Worm (Caenorhabditis elegans) whole organism, L2 larva: ENCODE measurements around the gene gob-1.

Source experiments
- R02D3.7 ChIP-seq: fragments of 150-350 bp; optimal IDR thresholded peaks from 2 replicates; lab custom pipeline; 2014; ENCODE audit warnings: missing biosample characterization, missing genetic modification characterization
- Y55F3AM.14 ChIP-seq: fragments of 200-800 bp; sonication (Bioruptor generic); optimal IDR thresholded peaks from 2 replicates; lab custom pipeline; 2018; ENCODE audit warnings: mild to moderate bottlenecking, missing genetic modification characterization, missing compliant biosample characterization
- ZK546.5 ChIP-seq: sonication (generic microtip); optimal IDR thresholded peaks from 2 replicates; lab custom pipeline; 2017; ENCODE audit warnings: missing biosample characterization, missing genetic modification characterization
- ama-1 ChIP-seq: fragments of 150-350 bp; optimal IDR thresholded peaks from 2 replicates; lab custom pipeline; 2018; ENCODE audit warnings: inconsistent platforms
- blmp-1 ChIP-seq: sonication (generic microtip); optimal IDR thresholded peaks from 2 replicates; lab custom pipeline; 2017; ENCODE audit warnings: missing genetic modification characterization, mild to moderate bottlenecking, missing compliant biosample characterization, antibody characterized with exemption, moderate library complexity; ENCODE audit not compliant: insufficient read depth
- ceh-16 ChIP-seq: fragments of 150-350 bp; optimal IDR thresholded peaks from 2 replicates; lab custom pipeline; 2014; ENCODE audit warnings: missing biosample characterization, missing genetic modification characterization
- ceh-82 ChIP-seq: fragments of 150-350 bp; optimal IDR thresholded peaks from 2 replicates; lab custom pipeline; 2014; ENCODE audit warnings: missing biosample characterization, missing genetic modification characterization
- crh-2 ChIP-seq: sonication (generic microtip); optimal IDR thresholded peaks from 2 replicates; lab custom pipeline; 2017; ENCODE audit warnings: missing biosample characterization, missing genetic modification characterization
- dmd-4 ChIP-seq: sonication (generic microtip); optimal IDR thresholded peaks from 2 replicates; lab custom pipeline; 2017; ENCODE audit warnings: missing biosample characterization, missing genetic modification characterization
- egl-27 ChIP-seq: sonication (generic microtip); optimal IDR thresholded peaks from 3 replicates; lab custom pipeline; 2017; ENCODE audit warnings: missing biosample characterization, missing genetic modification reagents, missing genetic modification characterization
- elt-1 ChIP-seq: fragments of 150-350 bp; optimal IDR thresholded peaks from 2 replicates; lab custom pipeline; 2014; ENCODE audit warnings: missing biosample characterization, missing genetic modification characterization
- elt-3 ChIP-seq: sonication (generic microtip); optimal IDR thresholded peaks from 2 replicates; lab custom pipeline; 2017; ENCODE audit warnings: missing biosample characterization, missing genetic modification characterization
- fos-1 ChIP-seq: fragments of 150-350 bp; optimal IDR thresholded peaks from 2 replicates; lab custom pipeline; 2014; ENCODE audit warnings: missing biosample characterization, missing genetic modification characterization
- gmeb-1 ChIP-seq: fragments of 150-350 bp; optimal IDR thresholded peaks from 2 replicates; lab custom pipeline; 2014; ENCODE audit warnings: missing biosample characterization, missing genetic modification characterization
- lin-11 ChIP-seq: fragments of 150-350 bp; sonication (generic microtip); optimal IDR thresholded peaks from 2 replicates; lab custom pipeline; 2014; ENCODE audit warnings: missing biosample characterization, missing genetic modification characterization, inconsistent platforms, mixed read lengths
- lin-13 ChIP-seq: fragments of 150-350 bp; optimal IDR thresholded peaks from 2 replicates; lab custom pipeline; 2014; ENCODE audit warnings: missing biosample characterization, missing genetic modification reagents, missing genetic modification characterization
- lin-39 ChIP-seq: fragments of 150-350 bp; optimal IDR thresholded peaks from 2 replicates; lab custom pipeline; 2014; ENCODE audit warnings: missing biosample characterization, missing genetic modification reagents, missing genetic modification characterization
- mab-5 ChIP-seq: fragments of 150-350 bp; optimal IDR thresholded peaks from 2 replicates; lab custom pipeline; 2014; ENCODE audit warnings: missing biosample characterization, missing genetic modification characterization
- mbf-1 ChIP-seq: sonication (generic microtip); optimal IDR thresholded peaks from 2 replicates; lab custom pipeline; 2017; ENCODE audit warnings: missing biosample characterization, missing genetic modification characterization
- mdl-1 ChIP-seq, 2 experiments: fragments of 150-350 bp in 1 of 2; sonication (generic microtip) in 1 of 2; optimal IDR thresholded peaks; 2 replicates each; lab custom pipeline; 2017; ENCODE audit warnings: missing biosample characterization in 2 of 2, missing genetic modification characterization in 2 of 2
- nhr-10 ChIP-seq: sonication (generic microtip); optimal IDR thresholded peaks from 2 replicates; lab custom pipeline; 2017; ENCODE audit warnings: missing biosample characterization, missing genetic modification characterization
- nhr-11 ChIP-seq: fragments of 150-350 bp; optimal IDR thresholded peaks from 2 replicates; lab custom pipeline; 2014; ENCODE audit warnings: missing biosample characterization, missing genetic modification characterization
- nhr-12 ChIP-seq: fragments of 150-350 bp; optimal IDR thresholded peaks from 2 replicates; lab custom pipeline; 2014; ENCODE audit warnings: missing biosample characterization, missing genetic modification characterization
- nhr-129 ChIP-seq: fragments of 150-350 bp; optimal IDR thresholded peaks from 2 replicates; lab custom pipeline; 2014; ENCODE audit warnings: missing biosample characterization, missing genetic modification characterization
- nhr-21 ChIP-seq: fragments of 150-350 bp; optimal IDR thresholded peaks from 2 replicates; lab custom pipeline; 2014; ENCODE audit warnings: missing biosample characterization, missing genetic modification characterization
- nhr-23 ChIP-seq: fragments of 150-350 bp; optimal IDR thresholded peaks from 2 replicates; lab custom pipeline; 2014; ENCODE audit warnings: missing biosample characterization, missing genetic modification reagents, missing genetic modification characterization
- nhr-25 ChIP-seq: fragments of 150-350 bp; sonication (generic microtip); optimal IDR thresholded peaks from 3 replicates; lab custom pipeline; 2014; ENCODE audit warnings: missing biosample characterization, missing genetic modification characterization
- nhr-77 ChIP-seq: fragments of 150-350 bp; optimal IDR thresholded peaks from 2 replicates; lab custom pipeline; 2014; ENCODE audit warnings: missing biosample characterization, missing genetic modification characterization
- peb-1 ChIP-seq: fragments of 150-350 bp; optimal IDR thresholded peaks from 2 replicates; lab custom pipeline; 2014; ENCODE audit warnings: missing biosample characterization, missing genetic modification characterization
- sem-4 ChIP-seq: fragments of 150-350 bp; optimal IDR thresholded peaks from 2 replicates; lab custom pipeline; 2014; ENCODE audit warnings: missing biosample characterization, missing genetic modification reagents, missing genetic modification characterization
- skn-1 ChIP-seq: sonication (generic microtip); optimal IDR thresholded peaks from 2 replicates; lab custom pipeline; 2017; ENCODE audit warnings: missing biosample characterization, missing genetic modification characterization
- sma-3 ChIP-seq: sonication (generic microtip); optimal IDR thresholded peaks from 2 replicates; lab custom pipeline; 2016; ENCODE audit warnings: missing genetic modification reagents, missing genetic modification characterization, missing compliant biosample characterization
- sma-9 ChIP-seq, 2 experiments: fragments of 150-350 bp in 1 of 2; sonication (generic microtip) in 1 of 2; optimal IDR thresholded peaks; 2 replicates each; lab custom pipeline; 2014 to 2016; ENCODE audit warnings: missing genetic modification characterization in 2 of 2, mild to moderate bottlenecking in 1 of 2, missing biosample characterization in 1 of 2, missing compliant biosample characterization in 1 of 2, missing genetic modification reagents in 1 of 2, moderate library complexity in 1 of 2
- snpc-4 ChIP-seq: fragments of 150-350 bp; optimal IDR thresholded peaks from 2 replicates; lab custom pipeline; 2014; ENCODE audit warnings: missing biosample characterization, missing genetic modification characterization
- unc-39 ChIP-seq: fragments of 150-350 bp; optimal IDR thresholded peaks from 2 replicates; lab custom pipeline; 2014; ENCODE audit warnings: missing biosample characterization, missing genetic modification characterization
- unc-55 ChIP-seq: fragments of 150-350 bp; sonication (generic microtip); optimal IDR thresholded peaks from 3 replicates; lab custom pipeline; 2014; ENCODE audit warnings: missing biosample characterization, missing genetic modification reagents, missing genetic modification characterization
- unc-62 ChIP-seq: fragments of 150-350 bp; optimal IDR thresholded peaks from 2 replicates; lab custom pipeline; 2014; ENCODE audit warnings: missing biosample characterization, missing genetic modification reagents, missing genetic modification characterization
- zag-1 ChIP-seq: fragments of 150-350 bp; optimal IDR thresholded peaks from 2 replicates; lab custom pipeline; 2014; ENCODE audit warnings: missing biosample characterization, missing genetic modification characterization
- ztf-1 ChIP-seq: fragments of 200-800 bp; sonication (Bioruptor generic); conservative IDR thresholded peaks from 2 replicates; pipeline ENCODE4 v1.3.6; 2022; ENCODE audit warnings: missing genetic modification characterization, missing compliant biosample characterization
- ztf-11 ChIP-seq: sonication (generic microtip); optimal IDR thresholded peaks from 2 replicates; lab custom pipeline; 2017; ENCODE audit warnings: missing biosample characterization, missing genetic modification characterization
- ztf-4 ChIP-seq: fragments of 150-350 bp; optimal IDR thresholded peaks from 2 replicates; lab custom pipeline; 2014; ENCODE audit warnings: missing biosample characterization, missing genetic modification characterization

Gene gob-1

ce11 chrX:15478717-15479116 is 14.7 kb upstream of the gob-1 start, which contains the start of gene gcy-36:
Gene gcy-36 (plus strand): TSS chrX:15479017.
- no peak for TF ChIP-seq ama-1 (lab: Kevin White, UChicago)
- TF ChIP-seq ceh-16: no peak
- no peak for TF ChIP-seq lin-13

ce11 chrX:15485262-15485661 is 8.1 kb upstream of the gob-1 start:
- TF ChIP-seq sma-3 (GFP tag; lab: Kevin White, UChicago): peak; percentile 87
- TF ChIP-seq ceh-82 (tag; lab: Kevin White, UChicago): no peak
- TF ChIP-seq egl-27 (tag; lab: Kevin White, UChicago): peak; percentile 14
- TF ChIP-seq sma-9 (GFP tag; optimal IDR thresholded peaks at IDR 0.05; lab: Kevin White, UChicago): no peak
- TF ChIP-seq sma-9 (tag; optimal IDR thresholded peaks at IDR 0.05; lab: Kevin White, UChicago): no peak
- TF ChIP-seq, all 48 proteins: peak for 2

ce11 chrX:15487162-15487561 is 6.2 kb upstream of the gob-1 start:
- TF ChIP-seq elt-3 (tag; lab: Kevin White, UChicago) (no peak), unc-55 (GFP tag; lab: Kevin White, UChicago) (no peak), ceh-16 (peak; percentile 6)

- TF ChIP-seq fos-1 (no peak), nhr-10 (tag; lab: Kevin White, UChicago) (no peak), ama-1 (lab: Kevin White, UChicago) (no peak), unc-55 (GFP tag; lab: Kevin White, UChicago) (no peak)
Observed at ce11 chrX:15487806-15488205, 5.6 kb upstream of the gob-1 start, which contains the start of gene H13N06.2. Gene H13N06.2 (plus strand): TSS chrX:15488106.

- TF ChIP-seq R02D3.7 (no peak), crh-2 (no peak), blmp-1 (tag; lab: Kevin White, UChicago) (no peak), nhr-25 (no peak), nhr-11 (tag; lab: Kevin White, UChicago) (no peak), peb-1 (no peak), unc-39 (no peak), nhr-12 (tag; lab: Kevin White, UChicago) (no peak), unc-55 (GFP tag; lab: Kevin White, UChicago) (no peak), lin-11 (no peak)
- TF ChIP-seq, all 48 proteins: peak for 0
Observed at ce11 chrX:15491110-15491509, 2.3 kb upstream of the gob-1 start.

- TF ChIP-seq skn-1 (no peak), ztf-4 (peak; percentile 58), dmd-4 (tag; lab: Kevin White, UChicago) (no peak), nhr-21 (tag; lab: Kevin White, UChicago) (peak; percentile 39), ztf-1 (GFP tag; lab: Robert Waterston, UW) (no peak), nhr-12 (tag; lab: Kevin White, UChicago) (no peak), snpc-4 (tag; lab: Kevin White, UChicago) (peak; percentile 76), elt-1 (tag; lab: Kevin White, UChicago) (no peak), fos-1 (peak; percentile 61), lin-39 (tag; lab: Kevin White, UChicago) (no peak), mab-5 (peak; percentile 65), Y55F3AM.14 (no peak), ZK546.5 (no peak), unc-55 (GFP tag; lab: Kevin White, UChicago) (peak; percentile 79), R02D3.7 (no peak), sma-3 (GFP tag; lab: Kevin White, UChicago) (peak; percentile 64), blmp-1 (tag; lab: Kevin White, UChicago) (no peak), mdl-1 (tag; optimal IDR thresholded peaks at IDR 0.05; lab: Kevin White, UChicago) (peak in 1 of 2 experiments; percentile 66), gmeb-1 (peak; percentile 65), nhr-25 (peak; percentile 11), lin-13 (peak; percentile 80), unc-62 (GFP tag; lab: Kevin White, UChicago) (no peak), elt-3 (tag; lab: Kevin White, UChicago) (no peak), mbf-1 (tag; lab: Kevin White, UChicago) (no peak), egl-27 (tag; lab: Kevin White, UChicago) (peak; percentile 85), nhr-23 (tag; lab: Kevin White, UChicago) (no peak), sma-9 (GFP tag; optimal IDR thresholded peaks at IDR 0.05; lab: Kevin White, UChicago) (peak; percentile 84), sma-9 (tag; optimal IDR thresholded peaks at IDR 0.05; lab: Kevin White, UChicago) (no peak), nhr-11 (tag; lab: Kevin White, UChicago) (no peak), lin-11 (peak; percentile 7), sem-4 (tag; lab: Kevin White, UChicago) (peak; percentile 79), nhr-77 (no peak), ztf-11 (no peak), zag-1 (peak; percentile 34), unc-39 (no peak), nhr-129 (tag; lab: Kevin White, UChicago) (peak; percentile 66), nhr-10 (tag; lab: Kevin White, UChicago) (no peak)
Observed at ce11 chrX:15492759-15493158, 643 bp upstream of the gob-1 start.
